Worm (Caenorhabditis elegans): ENCODE results near the gene nog-1.

nog-1 gene

ce11 chrIV:378367-378766, 15.3 kb upstream of the nog-1 start:
- TF ChIP-seq pqm-1 (tag; optimal IDR thresholded peaks at IDR 0.05) (peak; percentile 69), daf-16 (GFP tag; optimal IDR thresholded peaks at IDR 0.05) (no peak), daf-16 (tag; optimal IDR thresholded peaks at IDR 0.05) (peak; percentile 81), Y48G9A.11 (GFP tag; IDR thresholded peaks at IDR 0.05) (no peak), dve-1 (tag; optimal IDR thresholded peaks at IDR 0.05; ENCODE audit: insufficient read depth) (peak; percentile 15), Y75B8A.6 (GFP tag; IDR thresholded peaks at IDR 0.05) (no peak), hlh-30 (tag; optimal IDR thresholded peaks at IDR 0.05; ENCODE audit: insufficient read depth) (peak; percentile 32), dmd-6 (GFP tag; IDR thresholded peaks at IDR 0.05) (peak; percentile 43; the same call in 1 of the 2 replicates), lin-38 (GFP tag; IDR thresholded peaks at IDR 0.05) (peak; percentile 32; the same call in 1 of the 2 replicates), hlh-11 (tag; optimal IDR thresholded peaks at IDR 0.05) (peak; percentile 32)

DNA sequence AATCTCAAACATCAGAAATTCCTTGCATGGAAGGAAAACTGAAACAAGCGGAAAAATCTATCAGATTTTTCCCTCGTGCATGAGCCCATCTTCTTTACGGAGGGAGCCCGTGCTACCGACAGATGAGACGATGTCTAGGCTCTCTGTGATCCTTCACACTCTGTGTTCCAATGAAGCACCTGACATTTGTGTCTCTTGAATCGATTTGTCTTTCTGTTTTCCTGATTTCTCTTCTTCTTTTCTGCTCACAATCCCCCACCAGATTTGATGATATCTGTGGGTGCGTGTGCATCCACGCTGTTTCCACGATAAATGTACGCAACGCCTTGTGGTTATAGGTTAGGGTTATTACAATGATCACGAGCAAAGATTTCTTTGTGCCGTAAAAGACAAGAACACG, 14.8 kb upstream of the nog-1 start:
- TF ChIP-seq mxl-3 (GFP tag; optimal IDR thresholded peaks at IDR 0.05) (peak; percentile 36), nhr-11 (tag; optimal IDR thresholded peaks at IDR 0.05) (peak; percentile 38), zip-11 (GFP tag; IDR thresholded peaks at IDR 0.05) (no peak)

ce11 chrIV:379605-380004, 14.1 kb upstream of the nog-1 start:
- TF ChIP-seq lsy-2 (tag; optimal IDR thresholded peaks at IDR 0.05) (no peak), attf-4 (tag; optimal IDR thresholded peaks at IDR 0.05) (no peak), unc-130 (GFP tag; optimal IDR thresholded peaks at IDR 0.05) (peak; percentile 27), ceh-82 (tag; optimal IDR thresholded peaks at IDR 0.05) (no peak), nhr-10 (tag; optimal IDR thresholded peaks at IDR 0.05) (no peak), rbr-2 (tag; optimal IDR thresholded peaks at IDR 0.05) (no peak), ama-1 (optimal IDR thresholded peaks at IDR 0.05) (no peak), nhr-6 (tag; optimal IDR thresholded peaks at IDR 0.05) (no peak), nhr-42 (GFP tag; IDR thresholded peaks at IDR 0.05) (no peak), dmd-9 (GFP tag; IDR thresholded peaks at IDR 0.05) (no peak), ZK337.2 (GFP tag; IDR thresholded peaks at IDR 0.05) (no peak), vab-7 (GFP tag; IDR thresholded peaks at IDR 0.05) (no peak), nhr-76 (tag; optimal IDR thresholded peaks at IDR 0.05) (no peak), snpc-1.2 (GFP tag; IDR thresholded peaks at IDR 0.05) (no peak), mes-2 (tag; optimal IDR thresholded peaks at IDR 0.05; ENCODE audit: poor library complexity, severe bottlenecking) (no peak), ceh-44 (GFP tag; IDR thresholded peaks at IDR 0.05) (no peak), snpc-4 (tag; optimal IDR thresholded peaks at IDR 0.05) (no peak), tag-97 (GFP tag; IDR thresholded peaks at IDR 0.05) (no peak), daf-16 (GFP tag; optimal IDR thresholded peaks at IDR 0.05) (no peak), daf-16 (tag; optimal IDR thresholded peaks at IDR 0.05) (peak; percentile 4), nhr-28 (tag; optimal IDR thresholded peaks at IDR 0.05) (no peak), ces-1 (GFP tag; optimal IDR thresholded peaks at IDR 0.05) (no peak), D1046.2 (GFP tag; IDR thresholded peaks at IDR 0.05) (no peak), nhr-48 (tag; optimal IDR thresholded peaks at IDR 0.05) (no peak), madf-9 (GFP tag; conservative IDR thresholded peaks at IDR 0.05) (no peak), unc-39 (tag; optimal IDR thresholded peaks at IDR 0.05) (no peak), fos-1 (tag; optimal IDR thresholded peaks at IDR 0.05) (no peak), dmd-8 (GFP tag; IDR thresholded peaks at IDR 0.05) (no peak), ctbp-1 (GFP tag; IDR thresholded peaks at IDR 0.05) (no peak), spr-1 (tag; optimal IDR thresholded peaks at IDR 0.05) (no peak), R02D3.7 (tag; optimal IDR thresholded peaks at IDR 0.05) (no peak), nhr-111 (GFP tag; optimal IDR thresholded peaks at IDR 0.05) (no peak), Y105C5A.15 (GFP tag; IDR thresholded peaks at IDR 0.05) (no peak), spr-3 (GFP tag; optimal IDR thresholded peaks at IDR 0.05) (no peak), unc-62 (GFP tag; optimal IDR thresholded peaks at IDR 0.05 in 1 of 2) (peak in 1 of 2 experiments; percentile 67), unc-62 (tag; optimal IDR thresholded peaks at IDR 0.05) (no peak), dve-1 (tag; optimal IDR thresholded peaks at IDR 0.05; ENCODE audit: insufficient read depth) (no peak), lin-39 (tag; optimal IDR thresholded peaks at IDR 0.05) (no peak), ceh-20 (GFP tag; IDR thresholded peaks at IDR 0.05) (no peak), Y5F2A.4 (GFP tag; optimal IDR thresholded peaks at IDR 0.05) (no peak)

All from whole organism, L4 larva.